Worm (Caenorhabditis elegans): Measurements from ENCODE around the gene kdin-1.
A peak's percentile ranks its signal among the peaks of the same experiment; 100 is the strongest.

The kdin-1 gene

ce11 chrIV:11080823-11081285 lies 42.4 kb downstream of the kdin-1 start, which contains the start of gene atg-7:
Gene atg-7, minus strand, starts transcription at chrIV:11081055.
- TF ChIP-seq daf-8 (GFP tag; IDR thresholded peaks at IDR 0.05) (no peak), fos-1 (tag; optimal IDR thresholded peaks at IDR 0.05) (no peak), zag-1 (tag; optimal IDR thresholded peaks at IDR 0.05) (no peak), madf-9 (GFP tag; conservative IDR thresholded peaks at IDR 0.05) (no peak), nhr-11 (tag; optimal IDR thresholded peaks at IDR 0.05) (no peak), egl-27 (tag; optimal IDR thresholded peaks at IDR 0.05) (no peak), hmg-1.1 (GFP tag; IDR thresholded peaks at IDR 0.05) (no peak), daf-19 (GFP tag; conservative IDR thresholded peaks at IDR 0.05) (no peak), snpc-4 (tag; optimal IDR thresholded peaks at IDR 0.05) (no peak), pqm-1 (tag; optimal IDR thresholded peaks at IDR 0.05) (no peak), rbr-2 (tag; optimal IDR thresholded peaks at IDR 0.05) (no peak), unc-130 (GFP tag; optimal IDR thresholded peaks at IDR 0.05) (no peak), nhr-42 (GFP tag; IDR thresholded peaks at IDR 0.05) (no peak), nhr-102 (tag; optimal IDR thresholded peaks at IDR 0.05) (peak; percentile 17), ceh-20 (GFP tag; IDR thresholded peaks at IDR 0.05) (no peak), nhr-10 (tag; optimal IDR thresholded peaks at IDR 0.05) (no peak), zfp-3 (GFP tag; conservative IDR thresholded peaks at IDR 0.05) (peak; percentile 69; the same call in 1 of the 2 replicates), cey-2 (tag; optimal IDR thresholded peaks at IDR 0.05; ENCODE audit: borderline replicate concordance, insufficient read depth) (no peak), lin-38 (GFP tag; IDR thresholded peaks at IDR 0.05) (0 out of 2 replicates have a peak, but pooled peaks have one; percentile 24), ces-1 (GFP tag; optimal IDR thresholded peaks at IDR 0.05) (no peak), dmd-6 (GFP tag; IDR thresholded peaks at IDR 0.05) (peak; percentile 13; the same call in 1 of the 2 replicates), lin-1 (GFP tag; IDR thresholded peaks at IDR 0.05) (no peak), Y48G9A.11 (GFP tag; IDR thresholded peaks at IDR 0.05) (no peak), saeg-2 (GFP tag; IDR thresholded peaks at IDR 0.05) (no peak), hlh-30 (tag; optimal IDR thresholded peaks at IDR 0.05; ENCODE audit: insufficient read depth) (no peak), Y5F2A.4 (GFP tag; optimal IDR thresholded peaks at IDR 0.05) (no peak), lim-7 (GFP tag; IDR thresholded peaks at IDR 0.05) (no peak), Y75B8A.6 (GFP tag; IDR thresholded peaks at IDR 0.05) (no peak), nhr-77 (tag; optimal IDR thresholded peaks at IDR 0.05) (no peak), Y105C5A.15 (GFP tag; IDR thresholded peaks at IDR 0.05) (no peak), ZK546.5 (tag; optimal IDR thresholded peaks at IDR 0.05) (no peak), hlh-11 (tag; optimal IDR thresholded peaks at IDR 0.05) (no peak), fkh-10 (GFP tag; optimal IDR thresholded peaks at IDR 0.05) (no peak), duxl-1 (tag; optimal IDR thresholded peaks at IDR 0.05; ENCODE audit: poor library complexity) (no peak), F26F4.8 (GFP tag; conservative IDR thresholded peaks at IDR 0.05) (no peak), lin-39 (tag; optimal IDR thresholded peaks at IDR 0.05) (no peak), nhr-111 (GFP tag; optimal IDR thresholded peaks at IDR 0.05) (no peak), aha-1 (tag) (no peak), php-3 (GFP tag; IDR thresholded peaks at IDR 0.05) (peak; percentile 23; the same call in 1 of the 2 replicates), zip-2 (tag; optimal IDR thresholded peaks at IDR 0.05) (peak; percentile 44), ZK337.2 (GFP tag; IDR thresholded peaks at IDR 0.05) (no peak), mdl-1 (tag; optimal IDR thresholded peaks at IDR 0.05) (peak in 1 of 2 experiments; percentile 5), skn-1 (tag; optimal IDR thresholded peaks at IDR 0.05) (no peak), daf-16 (GFP tag; optimal IDR thresholded peaks at IDR 0.05) (no peak), daf-16 (tag; optimal IDR thresholded peaks at IDR 0.05) (peak; percentile 51), nhr-6 (tag; optimal IDR thresholded peaks at IDR 0.05) (no peak), F44E2.7 (GFP tag; IDR thresholded peaks at IDR 0.05) (no peak), lin-15B (tag; optimal IDR thresholded peaks at IDR 0.05) (no peak), aly-2 (tag; optimal IDR thresholded peaks at IDR 0.05) (no peak), dpl-1 (GFP tag; optimal IDR thresholded peaks at IDR 0.05) (no peak), arid-1 (GFP tag; conservative IDR thresholded peaks at IDR 0.05) (no peak), F49E8.2 (tag; optimal IDR thresholded peaks at IDR 0.05; ENCODE audit: borderline replicate concordance) (no peak)
